Worm (Caenorhabditis elegans) whole organism, L3 larva: ENCODE data around the gene srh-128.
A peak's percentile ranks its signal among the peaks of the same experiment; 100 is the strongest.

Source experiments
- R02D3.7 ChIP-seq: fragments of 150-350 bp; optimal IDR thresholded peaks from 2 replicates; lab custom pipeline; 2014; ENCODE audit warnings: missing biosample characterization, missing genetic modification characterization
- daf-12 ChIP-seq: fragments of 150-350 bp; optimal IDR thresholded peaks from 2 replicates; lab custom pipeline; 2014; ENCODE audit warnings: missing biosample characterization, missing genetic modification reagents, missing genetic modification characterization
- fos-1 ChIP-seq: fragments of 150-350 bp; optimal IDR thresholded peaks from 2 replicates; lab custom pipeline; 2014; ENCODE audit warnings: missing biosample characterization, missing genetic modification characterization
- mml-1 ChIP-seq: fragments of 150-350 bp; sonication (generic microtip); optimal IDR thresholded peaks from 3 replicates; lab custom pipeline; 2014; ENCODE audit warnings: missing biosample characterization, missing genetic modification characterization
- unc-62 ChIP-seq: fragments of 150-350 bp; sonication (generic microtip); optimal IDR thresholded peaks from 4 replicates; lab custom pipeline; 2014; ENCODE audit warnings: missing biosample characterization, missing genetic modification reagents, missing genetic modification characterization

DNA sequence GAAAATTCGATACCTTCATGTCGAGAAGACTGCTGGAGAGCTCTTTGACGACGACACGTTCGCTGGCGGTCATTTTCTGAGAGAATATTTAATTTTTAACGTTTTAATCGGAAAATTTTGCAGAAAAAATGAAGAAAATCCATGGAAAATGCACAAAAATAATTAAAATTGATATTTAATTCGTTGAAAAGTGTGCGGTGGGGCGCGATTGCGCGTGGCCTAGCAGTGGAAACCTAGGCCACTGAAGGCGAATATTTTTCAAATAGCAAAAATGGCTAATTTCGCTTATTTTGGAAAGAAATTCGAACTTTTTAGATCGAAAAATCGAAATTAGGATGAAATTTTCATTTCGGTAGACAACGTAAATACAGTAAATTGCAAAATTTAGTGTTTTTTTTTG, 47.4 kb upstream of the srh-128 start, which contains the start of gene F29A7.6:
- no peak for TF ChIP-seq daf-12 (tag; lab: Kevin White, UChicago)
- no peak for TF ChIP-seq unc-62
- TF ChIP-seq fos-1 (tag; lab: Kevin White, UChicago), result no peak
- peak; percentile 12 for TF ChIP-seq R02D3.7 (tag; lab: Kevin White, UChicago)
- no peak for TF ChIP-seq mml-1 (tag; lab: Kevin White, UChicago)
